Fruit fly (Drosophila melanogaster): ENCODE data around the gene CG15754.

The CG15754 gene

DNA sequence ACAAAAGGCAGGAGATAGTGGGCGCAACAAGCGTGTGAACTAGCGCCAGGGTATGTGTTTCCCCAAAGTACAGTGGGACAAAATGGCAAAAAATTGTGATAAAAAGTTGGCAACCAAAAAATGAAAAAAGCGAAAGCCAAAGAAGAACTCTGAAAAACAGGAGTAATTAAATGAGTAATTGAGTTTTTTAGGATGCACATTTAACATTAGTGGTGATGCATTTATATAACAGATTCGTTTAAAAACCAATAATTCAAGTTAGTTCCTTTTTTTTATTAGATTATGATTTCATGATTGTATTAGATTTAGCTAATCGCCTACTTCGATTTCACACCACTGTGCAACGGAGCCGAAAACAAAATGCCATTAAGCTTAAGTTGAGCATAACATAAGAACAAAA, 44.6 kb downstream of the CG15754 start (continued):
- no peak for TF ChIP-seq Adf1 (GFP tag; IDR thresholded peaks at IDR 0.05)
- TF ChIP-seq HLH4C (GFP tag; IDR thresholded peaks at IDR 0.05; ENCODE audit: partially characterized antibody): no peak
- TF ChIP-seq CG15011 (GFP tag; optimal IDR thresholded peaks at IDR 0.05): peak; percentile 22
- peak; percentile 52 for TF ChIP-seq CG4820 (GFP tag; optimal IDR thresholded peaks at IDR 0.05)
- peak; percentile 60 for TF ChIP-seq tio (GFP tag; optimal IDR thresholded peaks at IDR 0.05)
- peak; percentile 32; the same call in 1 of the 2 replicates for TF ChIP-seq CG3847 (GFP tag; IDR thresholded peaks at IDR 0.05)
- peak; percentile 17 for TF ChIP-seq CG15601 (tag; optimal IDR thresholded peaks at IDR 0.05)
- TF ChIP-seq CG17328 (GFP tag; IDR thresholded peaks at IDR 0.05): peak; percentile 34; the same call in 1 of the 2 replicates
- TF ChIP-seq CG12942 (GFP tag; optimal IDR thresholded peaks at IDR 0.05): peak; percentile 31
- TF ChIP-seq ssp (GFP tag; IDR thresholded peaks at IDR 0.05): peak; percentile 36; the same call in 1 of the 2 replicates
- TF ChIP-seq Gsc (GFP tag; IDR thresholded peaks at IDR 0.05): no peak
- peak; percentile 18 for TF ChIP-seq scrt (GFP tag; optimal IDR thresholded peaks at IDR 0.05)
- peak; percentile 71 for TF ChIP-seq CG2712 (tag; optimal IDR thresholded peaks at IDR 0.05)
- no peak for TF ChIP-seq MBD-R2 (GFP tag; IDR thresholded peaks at IDR 0.05)
- 0 out of 2 replicates have a peak, but pooled peaks have one; percentile 39 for TF ChIP-seq Drgx (GFP tag; IDR thresholded peaks at IDR 0.05)
- TF ChIP-seq NC2β (GFP tag; optimal IDR thresholded peaks at IDR 0.05): peak; percentile 0
- peak; percentile 56 for TF ChIP-seq row (GFP tag; IDR thresholded peaks at IDR 0.05)
- no peak for TF ChIP-seq abd-A (tag; optimal IDR thresholded peaks at IDR 0.05)
- no peak for TF ChIP-seq MESR4 (GFP tag; optimal IDR thresholded peaks at IDR 0.05)
- TF ChIP-seq CG12104 (GFP tag; optimal IDR thresholded peaks at IDR 0.05): peak; percentile 9
- TF ChIP-seq CG8765 (GFP tag; IDR thresholded peaks at IDR 0.05): no peak
- peak; percentile 20 for TF ChIP-seq D19B (GFP tag; optimal IDR thresholded peaks at IDR 0.05)
- TF ChIP-seq unc-4 (GFP tag; IDR thresholded peaks at IDR 0.05; ENCODE audit: partially characterized antibody): no peak
- peak; percentile 95 for TF ChIP-seq sens (GFP tag)
- TF ChIP-seq CG18599 (GFP tag; optimal IDR thresholded peaks at IDR 0.05): peak; percentile 53
- TF ChIP-seq Lpt (GFP tag; optimal IDR thresholded peaks at IDR 0.05): no peak
- no peak for TF ChIP-seq insv (GFP tag; optimal IDR thresholded peaks at IDR 0.05)
- TF ChIP-seq Hr3 (GFP tag; optimal IDR thresholded peaks at IDR 0.05): peak; percentile 34
- TF ChIP-seq dmrt11E (tag; optimal IDR thresholded peaks at IDR 0.05): peak; percentile 53
- TF ChIP-seq CG1603 (tag; optimal IDR thresholded peaks at IDR 0.05): no peak
- peak; percentile 6 for TF ChIP-seq shn (GFP tag; optimal IDR thresholded peaks at IDR 0.05)
- no peak for TF ChIP-seq usp (GFP tag; optimal IDR thresholded peaks at IDR 0.05)
- peak; percentile 3 for TF ChIP-seq CG3163 (GFP tag; optimal IDR thresholded peaks at IDR 0.05)
- no peak for TF ChIP-seq btn (GFP tag; optimal IDR thresholded peaks at IDR 0.05)
- TF ChIP-seq CG13775 (GFP tag; optimal IDR thresholded peaks at IDR 0.05): peak; percentile 20
- TF ChIP-seq luna (GFP tag; optimal IDR thresholded peaks at IDR 0.05): no peak
- peak in 1 of 3 experiments; percentile 70 for TF ChIP-seq lola (GFP tag; optimal IDR thresholded peaks at IDR 0.05)
- peak; percentile 24 for TF ChIP-seq cwo (GFP tag; optimal IDR thresholded peaks at IDR 0.05)
- TF ChIP-seq CG15514 (GFP tag; optimal IDR thresholded peaks at IDR 0.05): peak; percentile 35
- peak; percentile 60; the same call in 2 of the 3 replicates for TF ChIP-seq ci (GFP tag; IDR thresholded peaks at IDR 0.05)
- TF ChIP-seq trem (tag; optimal IDR thresholded peaks at IDR 0.05): peak; percentile 23
- no peak for TF ChIP-seq tna (GFP tag; IDR thresholded peaks at IDR 0.05; ENCODE audit: partially characterized antibody)
- 0 out of 2 replicates have a peak, but pooled peaks have one; percentile 27 for TF ChIP-seq CG14014 (GFP tag; IDR thresholded peaks at IDR 0.05)
- TF ChIP-seq danr (GFP tag; IDR thresholded peaks at IDR 0.05): no peak
- no peak for TF ChIP-seq CG11456 (GFP tag; IDR thresholded peaks at IDR 0.05)
- TF ChIP-seq CG6689 (GFP tag; IDR thresholded peaks at IDR 0.05): peak; percentile 48
- TF ChIP-seq fru (optimal IDR thresholded peaks at IDR 0.05): no peak
- no peak for TF ChIP-seq Hey (tag; optimal IDR thresholded peaks at IDR 0.05)
- TF ChIP-seq BtbVII (GFP tag; optimal IDR thresholded peaks at IDR 0.05): peak; percentile 29
- no peak for TF ChIP-seq CrebB (tag; optimal IDR thresholded peaks at IDR 0.05)
- no peak for TF ChIP-seq D (optimal IDR thresholded peaks at IDR 0.05)
- TF ChIP-seq D (GFP tag; optimal IDR thresholded peaks at IDR 0.05): peak; percentile 71

Data from whole organism, embryonic.